Worm (Caenorhabditis elegans): ENCODE data around the gene Y43E12A.2.
A peak's percentile ranks its signal among the peaks of the same experiment; 100 is the strongest.

ce11 chrIV:10936906-10937540 is 44.8 kb upstream of the Y43E12A.2 start, which contains the start of gene fic-1:
- TF ChIP-seq aly-2 (tag; optimal IDR thresholded peaks at IDR 0.05) (no peak), nhr-12 (tag; optimal IDR thresholded peaks at IDR 0.05) (no peak), R02D3.7 (tag; optimal IDR thresholded peaks at IDR 0.05) (peak; percentile 15), nhr-237 (tag; optimal IDR thresholded peaks at IDR 0.05) (no peak), fos-1 (tag; optimal IDR thresholded peaks at IDR 0.05) (no peak), mdl-1 (tag; optimal IDR thresholded peaks at IDR 0.05) (no peak)
